Fruit fly (Drosophila melanogaster) whole organism, pupa: ENCODE data around the gene pav.

Experiments
- CG13204 ChIP-seq: fragments of 200-800 bp; sonication (Bioruptor generic); optimal IDR thresholded peaks from 2 replicates; lab custom pipeline; 2018; ENCODE audit warnings: missing biosample characterization, mild to moderate bottlenecking, missing genetic modification characterization, moderate library complexity
- CG14655 ChIP-seq: fragments of 200-800 bp; sonication (Bioruptor generic); optimal IDR thresholded peaks from 3 replicates; lab custom pipeline; 2017; ENCODE audit warnings: mild to moderate bottlenecking, missing biosample characterization, missing genetic modification reagents, missing genetic modification characterization
- CG32121 ChIP-seq: fragments of 200-800 bp; sonication (Bioruptor generic); IDR thresholded peaks from 2 replicates; pipeline ENCODE4 v1.3.6; 2022; ENCODE audit warnings: missing biosample characterization, missing genetic modification characterization
- EcR ChIP-seq: fragments of 200-800 bp; sonication (Bioruptor generic); optimal IDR thresholded peaks from 3 replicates; lab custom pipeline; 2019; ENCODE audit warnings: missing biosample characterization, missing genetic modification characterization, mild to moderate bottlenecking, moderate library complexity, missing genetic modification reagents
- Snoo ChIP-seq: fragments of 200-800 bp; sonication (Bioruptor generic); optimal IDR thresholded peaks from 3 replicates; lab custom pipeline; 2017; ENCODE audit warnings: missing biosample characterization, mild to moderate bottlenecking, missing genetic modification characterization, inconsistent platforms
- gl ChIP-seq: fragments of 200-800 bp; sonication (Bioruptor generic); optimal IDR thresholded peaks from 2 replicates; lab custom pipeline; 2018; ENCODE audit warnings: missing biosample characterization, mild to moderate bottlenecking, missing genetic modification characterization

- no peak for TF ChIP-seq CG14655 (GFP tag; lab: Kevin White, UChicago)
- no peak for TF ChIP-seq EcR (GFP tag; lab: Kevin White, UChicago)
- no peak for TF ChIP-seq CG13204 (GFP tag; lab: Kevin White, UChicago)
- TF ChIP-seq CG32121 (GFP tag; lab: Robert Waterston, UW) = no peak
- no peak for TF ChIP-seq Snoo
- TF ChIP-seq gl (tag; lab: Kevin White, UChicago) = no peak
Measured at dm6 chr3L:4233603-4234277, 8.8 kb upstream of the pav start.
